Worm (Caenorhabditis elegans) whole organism, L4/young adult: Measurements from ENCODE around the gene T26A8.3.

Experiments used
- dao-5 ChIP-seq: sonication (generic microtip); optimal IDR thresholded peaks from 2 replicates; lab custom pipeline; 2016; ENCODE audit warnings: missing genotype, missing genetic modification characterization, moderate library complexity, missing compliant biosample characterization
- him-1 ChIP-seq: sonication (generic microtip); optimal IDR thresholded peaks from 2 replicates; lab custom pipeline; 2016; ENCODE audit warnings: missing genotype, missing genetic modification reagents, missing genetic modification characterization, missing compliant biosample characterization

DNA sequence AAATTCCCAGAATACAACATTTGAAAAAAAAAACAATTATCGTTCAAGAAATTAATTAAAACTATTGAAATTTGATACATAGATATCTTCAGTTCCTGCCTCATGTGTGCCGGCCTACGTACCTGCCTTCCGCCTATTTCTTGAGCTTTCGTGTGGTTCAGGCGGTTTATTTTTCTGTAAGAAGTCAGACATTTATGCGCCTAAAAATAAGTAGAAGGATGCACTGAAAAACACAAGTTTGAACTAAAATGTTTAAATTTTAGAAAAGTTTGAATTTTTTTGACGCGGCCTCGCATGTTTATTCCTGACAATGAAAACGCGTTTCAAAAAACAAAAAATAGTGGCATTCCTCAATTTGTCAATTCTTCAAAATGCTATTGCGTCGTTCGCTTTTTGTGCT lies 47.3 kb upstream of the T26A8.3 start, which contains the start of gene C28C12.11:
- no peak for TF ChIP-seq dao-5 (tag; lab: Kevin White, UChicago)
- no peak for TF ChIP-seq him-1 (tag; lab: Kevin White, UChicago)
